Fruit fly (Drosophila melanogaster) whole organism, embryonic: Measurements from ENCODE around the gene mRpL35.
A peak's percentile ranks its signal among the peaks of the same experiment; 100 is the strongest.

Source experiments
- Atf6 ChIP-seq: fragments of 200-800 bp; sonication (Bioruptor generic); IDR thresholded peaks from 2 replicates; pipeline ENCODE4 v1.3.6; 2022; ENCODE audit warnings: missing biosample characterization, missing genetic modification characterization
- CG10431 ChIP-seq: fragments of 200-800 bp; sonication (Bioruptor generic); optimal IDR thresholded peaks from 3 replicates; lab custom pipeline; 2018; ENCODE audit warnings: missing biosample characterization, mild to moderate bottlenecking, missing genetic modification characterization
- CG12071 ChIP-seq: fragments of 200-800 bp; sonication (Bioruptor generic); optimal IDR thresholded peaks from 3 replicates; lab custom pipeline; 2018; ENCODE audit warnings: missing biosample characterization, mild to moderate bottlenecking, missing genetic modification characterization
- CG12769 ChIP-seq: fragments of 200-800 bp; sonication (Bioruptor generic); optimal IDR thresholded peaks from 2 replicates; lab custom pipeline; 2019; ENCODE audit warnings: missing biosample characterization, mild to moderate bottlenecking, missing genetic modification characterization, moderate library complexity
- CG13287 ChIP-seq: fragments of 200-800 bp; sonication (Bioruptor generic); IDR thresholded peaks from 2 replicates; pipeline ENCODE4 v1.3.6; 2022; ENCODE audit warnings: missing biosample characterization, missing genetic modification characterization; ENCODE audit not compliant: partially characterized antibody
- CG14441 ChIP-seq: fragments of 200-800 bp; sonication (Bioruptor generic); IDR thresholded peaks from 2 replicates; pipeline ENCODE4 v1.3.6; 2022; ENCODE audit warnings: missing biosample characterization, missing genetic modification characterization
- CG17361 ChIP-seq: fragments of 200-800 bp; sonication (Bioruptor generic); IDR thresholded peaks from 3 replicates; pipeline ENCODE4 v1.3.6; 2022; ENCODE audit warnings: missing biosample characterization, missing genetic modification characterization
- CG17829 ChIP-seq: fragments of 200-800 bp; optimal IDR thresholded peaks from 2 replicates; lab custom pipeline; 2019; ENCODE audit warnings: missing biosample characterization, mild to moderate bottlenecking, missing genetic modification characterization, moderate library complexity
- CG18764 ChIP-seq: fragments of 200-800 bp; sonication (Bioruptor generic); optimal IDR thresholded peaks from 3 replicates; lab custom pipeline; 2016; ENCODE audit warnings: missing biosample characterization, missing genetic modification characterization
- CG31365 ChIP-seq: fragments of 200-800 bp; sonication (Bioruptor generic); optimal IDR thresholded peaks from 2 replicates; lab custom pipeline; 2018; ENCODE audit warnings: missing biosample characterization, mild to moderate bottlenecking, missing genetic modification characterization
- CG3163 ChIP-seq: fragments of 200-800 bp; sonication (Bioruptor generic); optimal IDR thresholded peaks from 3 replicates; lab custom pipeline; 2016; ENCODE audit warnings: missing biosample characterization, missing genetic modification characterization
- CG3838 ChIP-seq: fragments of 200-800 bp; sonication (Bioruptor generic); optimal IDR thresholded peaks from 3 replicates; lab custom pipeline; 2016; ENCODE audit warnings: missing biosample characterization, missing genetic modification characterization
- CG4282 ChIP-seq: fragments of 200-800 bp; sonication (Bioruptor generic); optimal IDR thresholded peaks from 2 replicates; lab custom pipeline; 2016; ENCODE audit warnings: missing biosample characterization, missing genetic modification characterization
- CG4617 ChIP-seq: fragments of 200-800 bp; sonication (Bioruptor generic); optimal IDR thresholded peaks from 3 replicates; lab custom pipeline; 2016; ENCODE audit warnings: missing biosample characterization, missing genetic modification characterization, borderline replicate concordance
- CG4854 ChIP-seq: fragments of 200-800 bp; sonication (Bioruptor generic); optimal IDR thresholded peaks from 2 replicates; lab custom pipeline; 2016; ENCODE audit warnings: missing biosample characterization, missing genetic modification characterization, inconsistent platforms
- CG7271 ChIP-seq: fragments of 200-800 bp; sonication (Bioruptor generic); optimal IDR thresholded peaks from 2 replicates; lab custom pipeline; 2018; ENCODE audit warnings: missing biosample characterization, mild to moderate bottlenecking, missing genetic modification characterization, moderate library complexity
- CG8290 ChIP-seq, 3 experiments: fragments of 200-800 bp; sonication (Bioruptor generic); optimal IDR thresholded peaks; 2 replicates each; lab custom pipeline; 2016 to 2019; ENCODE audit warnings: missing biosample characterization in 3 of 3, missing genetic modification characterization in 3 of 3, mild to moderate bottlenecking in 2 of 3, moderate library complexity in 1 of 3
- CG9817 ChIP-seq: fragments of 200-800 bp; sonication (Bioruptor generic); optimal IDR thresholded peaks from 2 replicates; lab custom pipeline; 2018; ENCODE audit warnings: missing biosample characterization, mild to moderate bottlenecking, missing genetic modification characterization, moderate library complexity
- CG9876 ChIP-seq: fragments of 200-800 bp; sonication (Bioruptor generic); optimal IDR thresholded peaks from 2 replicates; lab custom pipeline; 2016; ENCODE audit warnings: missing biosample characterization, missing genetic modification characterization
- Dad ChIP-seq: fragments of 200-800 bp; sonication (Bioruptor generic); optimal IDR thresholded peaks from 3 replicates; lab custom pipeline; 2016; ENCODE audit warnings: missing biosample characterization, missing genetic modification characterization
- Dip3 ChIP-seq: fragments of 200-800 bp; sonication (Bioruptor generic); optimal IDR thresholded peaks from 3 replicates; lab custom pipeline; 2016; ENCODE audit warnings: missing biosample characterization, missing genetic modification characterization
- E2f2 ChIP-seq: fragments of 200-800 bp; sonication (Bioruptor generic); IDR thresholded peaks from 2 replicates; pipeline ENCODE4 v1.3.6; 2022; ENCODE audit warnings: missing biosample characterization, missing genetic modification characterization
- HLH54F ChIP-seq: fragments of 200-800 bp; sonication (Bioruptor generic); optimal IDR thresholded peaks from 3 replicates; lab custom pipeline; 2016; ENCODE audit warnings: missing biosample characterization, missing genetic modification characterization
- Hr39 ChIP-seq: fragments of >200 bp; optimal IDR thresholded peaks from 2 replicates; lab custom pipeline; 2017
- Jarid2 ChIP-seq: fragments of 200-800 bp; sonication (Bioruptor generic); optimal IDR thresholded peaks from 3 replicates; lab custom pipeline; 2017; ENCODE audit warnings: mild to moderate bottlenecking, missing biosample characterization, missing genetic modification reagents, missing genetic modification characterization
- MESR4 ChIP-seq: fragments of 200-800 bp; sonication (Bioruptor generic); optimal IDR thresholded peaks from 2 replicates; lab custom pipeline; 2018; ENCODE audit warnings: missing biosample characterization, mild to moderate bottlenecking, missing genetic modification characterization, moderate library complexity
- Myb ChIP-seq: fragments of 200-800 bp; sonication (Bioruptor generic); optimal IDR thresholded peaks from 2 replicates; lab custom pipeline; 2016; ENCODE audit warnings: missing biosample characterization, missing genetic modification characterization
- NFAT ChIP-seq: fragments of 200-800 bp; sonication (Bioruptor generic); IDR thresholded peaks from 2 replicates; pipeline ENCODE4 v1.3.6; 2022; ENCODE audit warnings: missing biosample characterization, missing genetic modification characterization
- Pdp1 ChIP-seq, 2 experiments: fragments of 200-800 bp; sonication (Bioruptor generic); optimal IDR thresholded peaks; 3 replicates each; lab custom pipeline; 2016; ENCODE audit warnings: missing biosample characterization in 2 of 2, missing genetic modification characterization in 2 of 2, mild to moderate bottlenecking in 1 of 2, moderate library complexity in 1 of 2
- Trl ChIP-seq, 3 experiments: fragments of >200 bp in 2 of 3; fragments of 200-800 bp in 1 of 3; sonication (Bioruptor generic) in 1 of 3; optimal IDR thresholded peaks; 2 replicates in 1 of 3; 3 replicates in 2 of 3; lab custom pipeline; 2016 to 2017; ENCODE audit warnings: missing biosample characterization in 1 of 3, missing genetic modification characterization in 1 of 3
- ato ChIP-seq: fragments of 200-800 bp; sonication (Bioruptor generic); IDR thresholded peaks from 2 replicates; pipeline ENCODE4 v1.3.6; 2022; ENCODE audit warnings: missing biosample characterization, missing genetic modification characterization; ENCODE audit not compliant: partially characterized antibody
- bab2 ChIP-seq: fragments of 200-800 bp; sonication (Bioruptor generic); optimal IDR thresholded peaks from 2 replicates; lab custom pipeline; 2016; ENCODE audit warnings: missing biosample characterization, missing genetic modification characterization
- bowl ChIP-seq: fragments of 200-800 bp; sonication (Bioruptor generic); IDR thresholded peaks from 2 replicates; pipeline ENCODE4 v1.3.6; 2022; ENCODE audit warnings: missing biosample characterization, missing genetic modification characterization
- cad ChIP-seq: fragments of >200 bp; optimal IDR thresholded peaks from 2 replicates; lab custom pipeline; 2017; ENCODE audit warnings: missing biosample characterization, missing genetic modification characterization
- crol ChIP-seq: fragments of 200-800 bp; sonication (Bioruptor generic); IDR thresholded peaks from 2 replicates; pipeline ENCODE4 v1.3.6; 2022; ENCODE audit warnings: missing biosample characterization, missing genetic modification characterization
- disco-r ChIP-seq: fragments of 200-800 bp; sonication (Bioruptor generic); optimal IDR thresholded peaks from 2 replicates; lab custom pipeline; 2016; ENCODE audit warnings: missing biosample characterization, missing genetic modification characterization
- ftz-f1 ChIP-seq: fragments of 200-800 bp; sonication (Bioruptor generic); optimal IDR thresholded peaks from 2 replicates; lab custom pipeline; 2016; ENCODE audit warnings: missing biosample characterization, missing genetic modification characterization
- ind ChIP-seq: fragments of 200-800 bp; sonication (Bioruptor generic); optimal IDR thresholded peaks from 3 replicates; lab custom pipeline; 2016; ENCODE audit warnings: missing biosample characterization, missing genetic modification characterization
- inv ChIP-seq: fragments of 200-800 bp; sonication (Bioruptor generic); IDR thresholded peaks from 2 replicates; pipeline ENCODE4 v1.3.6; 2022; ENCODE audit warnings: missing biosample characterization, missing genetic modification characterization; ENCODE audit not compliant: partially characterized antibody
- jing ChIP-seq: fragments of 200-800 bp; sonication (Bioruptor generic); optimal IDR thresholded peaks from 2 replicates; lab custom pipeline; 2018; ENCODE audit warnings: missing biosample characterization, mild to moderate bottlenecking, missing genetic modification characterization
- klu ChIP-seq: fragments of 200-800 bp; sonication (Bioruptor generic); IDR thresholded peaks from 2 replicates; pipeline ENCODE4 v1.3.6; 2022; ENCODE audit warnings: missing biosample characterization, missing genetic modification characterization
- lab ChIP-seq: fragments of 200-800 bp; sonication (Bioruptor generic); optimal IDR thresholded peaks from 3 replicates; lab custom pipeline; 2017; ENCODE audit warnings: missing biosample characterization, missing genetic modification characterization, mild to moderate bottlenecking, moderate library complexity, missing genetic modification reagents
- lov ChIP-seq, 2 experiments: fragments of 200-800 bp in 1 of 2; fragments of >200 bp in 1 of 2; sonication (Bioruptor generic) in 1 of 2; IDR thresholded peaks in 1 of 2; optimal IDR thresholded peaks in 1 of 2; 2 replicates in 1 of 2; 3 replicates in 1 of 2; pipeline versions ENCODE4 v1.3.6 to Lab custom; 2017 to 2022; ENCODE audit warnings: missing biosample characterization in 1 of 2, missing genetic modification characterization in 1 of 2
- maf-S ChIP-seq: fragments of 200-800 bp; sonication (Bioruptor generic); optimal IDR thresholded peaks from 2 replicates; lab custom pipeline; 2016; ENCODE audit warnings: missing biosample characterization, missing genetic modification characterization
- onecut ChIP-seq: fragments of 200-800 bp; sonication (Bioruptor generic); IDR thresholded peaks from 2 replicates; pipeline ENCODE4 v1.3.6; 2022; ENCODE audit warnings: missing biosample characterization, missing genetic modification characterization
- seq ChIP-seq: fragments of 200-800 bp; sonication (Bioruptor generic); IDR thresholded peaks from 2 replicates; pipeline ENCODE4 v1.3.6; 2022; ENCODE audit warnings: missing biosample characterization, missing genetic modification characterization
- ssp ChIP-seq: fragments of 200-800 bp; sonication (Bioruptor generic); IDR thresholded peaks from 2 replicates; pipeline ENCODE4 v1.3.6; 2022; ENCODE audit warnings: missing biosample characterization, missing genetic modification characterization
- usp ChIP-seq: fragments of >200 bp; optimal IDR thresholded peaks from 2 replicates; lab custom pipeline; 2017; ENCODE audit warnings: missing biosample characterization, missing genetic modification characterization

Gene mRpL35

DNA sequence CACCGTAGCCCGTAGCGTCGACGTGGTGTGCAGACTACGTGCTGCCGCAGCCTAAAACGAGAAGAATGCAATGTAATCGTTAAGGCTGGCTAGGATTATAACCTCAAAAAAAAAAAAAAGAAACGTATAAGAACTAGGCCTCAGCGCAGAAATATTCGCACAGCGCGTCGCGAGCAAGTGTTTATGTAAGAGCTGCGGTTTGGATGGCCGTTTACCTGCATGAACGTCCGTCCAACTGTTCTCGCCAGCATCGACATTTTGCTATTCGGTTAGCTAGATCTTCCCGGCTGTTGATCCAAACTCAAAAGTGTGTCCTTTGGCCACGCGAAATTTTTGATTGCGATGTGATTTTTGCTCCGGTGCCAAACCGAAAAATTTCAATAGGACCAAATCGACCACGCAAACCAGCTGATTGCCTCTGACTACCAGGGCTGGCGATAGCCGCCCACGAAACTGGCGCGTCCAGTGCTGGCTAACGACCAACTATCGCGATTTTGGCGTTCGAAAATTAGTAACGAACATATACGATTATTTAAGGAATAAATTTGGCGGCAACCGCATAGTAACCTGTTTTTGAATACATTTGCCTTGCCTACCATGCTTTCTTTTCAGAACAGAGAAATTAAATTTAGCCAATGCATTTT lies 4.4 kb upstream of the mRpL35 start, which contains the start of gene Idh3b (continued):
- TF ChIP-seq ssp (GFP tag; lab: Robert Waterston, UW) (no peak; the same call in 1 of the 2 replicates), lab (GFP tag; lab: Kevin White, UChicago) (peak; percentile 78), Atf6 (GFP tag; lab: Robert Waterston, UW) (peak; percentile 56), Myb (peak; percentile 88), CG17829 (tag; lab: Kevin White, UChicago) (no peak), cad (GFP tag; lab: Kevin White, UChicago) (no peak), ind (GFP tag; lab: Kevin White, UChicago) (peak; percentile 68), HLH54F (GFP tag; lab: Kevin White, UChicago) (peak; percentile 70), klu (GFP tag; lab: Robert Waterston, UW) (peak; percentile 57), Trl (optimal IDR thresholded peaks at IDR 0.05; lab: Kevin White, UChicago) (no peak), Trl (GFP tag; optimal IDR thresholded peaks at IDR 0.05; lab: Kevin White, UChicago) (peak; percentile 78), bab2 (GFP tag; lab: Kevin White, UChicago) (peak; percentile 35)
- TF ChIP-seq, all 482 proteins: peak for 219

DNA sequence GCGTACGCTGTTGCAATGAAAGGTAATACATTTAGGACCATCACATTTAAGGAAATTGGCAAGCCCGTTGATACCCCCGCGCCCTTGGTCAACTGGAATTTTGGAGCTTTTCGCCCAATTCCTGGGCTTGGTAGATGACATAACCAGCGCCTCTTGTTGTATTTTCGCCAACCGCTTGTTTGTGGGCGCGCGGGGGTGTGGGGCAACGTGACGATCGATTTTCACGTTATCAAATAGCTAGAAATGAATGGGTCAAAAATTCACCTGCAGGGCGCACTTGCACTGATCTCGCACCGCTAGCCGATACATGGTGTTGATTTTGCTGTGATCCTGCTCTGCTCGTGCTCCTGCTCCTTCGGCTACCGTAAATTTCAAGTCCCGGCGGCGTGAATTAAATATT lies 704 bp upstream of the mRpL35 start:
- TF ChIP-seq CG14441 (GFP tag; lab: Robert Waterston, UW) (no peak), MESR4 (GFP tag; lab: Kevin White, UChicago) (peak; percentile 66), inv (GFP tag; lab: Robert Waterston, UW) (no peak), CG4854 (GFP tag; lab: Kevin White, UChicago) (no peak), ato (0 out of 2 replicates have a peak, but pooled peaks have one; percentile 11), jing (no peak), CG13287 (GFP tag; lab: Robert Waterston, UW) (no peak; the same call in 1 of the 2 replicates), NFAT (GFP tag; lab: Robert Waterston, UW) (no peak), usp (GFP tag; lab: Kevin White, UChicago) (no peak), crol (GFP tag; lab: Robert Waterston, UW) (peak; percentile 96), CG8290 (GFP tag; optimal IDR thresholded peaks at IDR 0.05; lab: Kevin White, UChicago) (no peak), CG8290 (tag; optimal IDR thresholded peaks at IDR 0.05; lab: Kevin White, UChicago) (peak in 1 of 2 experiments; percentile 7), CG9876 (no peak), Hr39 (lab: Kevin White, UChicago) (no peak), CG12071 (GFP tag; lab: Kevin White, UChicago) (no peak), onecut (GFP tag; lab: Robert Waterston, UW) (peak; percentile 91), disco-r (GFP tag; lab: Kevin White, UChicago) (no peak), Dip3 (GFP tag; lab: Kevin White, UChicago) (no peak), Pdp1 (GFP tag; optimal IDR thresholded peaks at IDR 0.05; lab: Kevin White, UChicago) (peak in 1 of 2 experiments; percentile 98), E2f2 (GFP tag; lab: Robert Waterston, UW) (peak; percentile 19; the same call in 1 of the 2 replicates), CG12769 (tag; lab: Kevin White, UChicago) (no peak), CG4617 (GFP tag; lab: Kevin White, UChicago) (peak; percentile 14), seq (GFP tag; lab: Robert Waterston, UW) (peak; percentile 32; the same call in 1 of the 2 replicates), ftz-f1 (GFP tag; lab: Kevin White, UChicago) (no peak)

- TF ChIP-seq CG3163 (GFP tag; lab: Kevin White, UChicago) (no peak), lov (optimal IDR thresholded peaks at IDR 0.05; lab: Kevin White, UChicago) (no peak), lov (GFP tag; IDR thresholded peaks at IDR 0.05; lab: Robert Waterston, UW) (no peak), Jarid2 (GFP tag; lab: Kevin White, UChicago) (no peak), CG10431 (GFP tag; lab: Kevin White, UChicago) (no peak), CG17361 (GFP tag; lab: Robert Waterston, UW) (0 out of 3 replicates have a peak, but pooled peaks have one; percentile 35), CG18764 (GFP tag; lab: Kevin White, UChicago) (peak; percentile 2), bowl (GFP tag; lab: Robert Waterston, UW) (no peak), CG3838 (no peak), CG9817 (tag; lab: Kevin White, UChicago) (no peak), CG4282 (GFP tag; lab: Kevin White, UChicago) (no peak), CG31365 (tag; lab: Kevin White, UChicago) (no peak), CG7271 (tag; lab: Kevin White, UChicago) (no peak), maf-S (GFP tag; lab: Kevin White, UChicago) (no peak), Dad (peak; percentile 19)
Measured at dm6 chr3R:22025320-22025719, 2.0 kb downstream of the mRpL35 start, which contains the start of gene CG6028. TSS of gene CG6028 (minus strand) at chr3R:22025506.
